Fruit fly (Drosophila melanogaster) whole organism: ENCODE measurements around the gene Hr78.

Source experiments
- CG8478 ChIP-seq: fragments of >200 bp; optimal IDR thresholded peaks from 2 replicates; lab custom pipeline; 2018; ENCODE audit warnings: inconsistent platforms
- Dll ChIP-seq: fragments of >200 bp; optimal IDR thresholded peaks from 2 replicates; lab custom pipeline; 2017
- EcR ChIP-seq, 2 experiments: fragments of >200 bp; optimal IDR thresholded peaks; 2 replicates each; lab custom pipeline; 2017; ENCODE audit warnings: missing biosample characterization in 2 of 2, missing genetic modification characterization in 2 of 2, missing genetic modification reagents in 2 of 2
- pan ChIP-seq: fragments of >200 bp; optimal IDR thresholded peaks from 2 replicates; lab custom pipeline; 2017
- psq ChIP-seq: fragments of >200 bp; optimal IDR thresholded peaks from 2 replicates; lab custom pipeline; 2017
- usp ChIP-seq: fragments of >200 bp; optimal IDR thresholded peaks from 2 replicates; lab custom pipeline; 2017; ENCODE audit warnings: missing biosample characterization, missing genetic modification characterization, mixed read lengths

- TF ChIP-seq usp (GFP tag; lab: Kevin White, UChicago): no peak
- no peak for TF ChIP-seq psq (lab: Kevin White, UChicago)
- TF ChIP-seq EcR (GFP tag; optimal IDR thresholded peaks at IDR 0.05; lab: Kevin White, UChicago): no peak
- TF ChIP-seq pan: no peak
- TF ChIP-seq CG8478 (lab: Kevin White, UChicago): no peak
- no peak for TF ChIP-seq Dll (lab: Kevin White, UChicago)
Observed at dm6 chr3L:21542059-21542458, 44.8 kb upstream of the Hr78 start, which contains the start of gene CG33290.
